Worm (Caenorhabditis elegans) whole organism, young adult: ENCODE results near the gene F22B7.9.

Experiments used
- F37B4.10 ChIP-seq: fragments of 200-800 bp; sonication (Bioruptor generic); IDR thresholded peaks from 2 replicates; pipeline ENCODE4 v1.3.6; 2022; ENCODE audit warnings: missing genetic modification characterization, missing compliant biosample characterization
- nhr-90 ChIP-seq: sonication (generic microtip); optimal IDR thresholded peaks from 2 replicates; lab custom pipeline; 2016; ENCODE audit warnings: missing genotype, mild to moderate bottlenecking, missing genetic modification characterization, missing compliant biosample characterization
- unc-130 ChIP-seq: sonication (generic microtip); optimal IDR thresholded peaks from 2 replicates; lab custom pipeline; 2016; ENCODE audit warnings: missing genetic modification reagents, missing genetic modification characterization, missing compliant biosample characterization
- unc-62 ChIP-seq: fragments of 150-350 bp; optimal IDR thresholded peaks from 2 replicates; lab custom pipeline; 2014; ENCODE audit warnings: missing biosample characterization, missing genetic modification reagents, missing genetic modification characterization

DNA sequence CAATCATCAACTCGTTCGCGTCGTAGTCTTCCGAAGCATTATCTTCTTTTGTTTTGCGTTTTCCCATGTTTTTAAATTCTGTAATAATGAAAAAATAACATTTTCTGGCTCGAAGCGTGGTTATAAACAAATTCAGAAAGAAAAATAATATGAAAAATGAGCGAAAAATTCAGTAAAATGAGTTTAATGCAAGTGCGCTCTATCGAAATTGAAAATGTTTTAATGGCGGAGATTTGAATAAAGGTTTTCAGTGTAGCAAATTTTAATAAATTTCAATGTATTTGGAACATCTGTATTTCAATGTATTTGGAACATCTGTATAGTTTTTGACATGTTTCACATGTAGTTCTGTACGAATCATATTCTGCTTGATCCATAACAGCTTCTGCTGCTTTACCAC, 39.2 kb downstream of the F22B7.9 start, which contains the start of gene rha-2:
- no peak for TF ChIP-seq unc-62 (GFP tag; lab: Kevin White, UChicago)
- no peak for TF ChIP-seq nhr-90
- no peak for TF ChIP-seq F37B4.10 (GFP tag; lab: Robert Waterston, UW)
- no peak for TF ChIP-seq unc-130 (GFP tag; lab: Kevin White, UChicago)
